Fruit fly (Drosophila melanogaster): ENCODE measurements around the gene CG13386.

Gene CG13386

dm6 chr2L:8395996-8396699 is 2.7 kb upstream of the CG13386 start, which contains the start of the genes Peritrophin-15a and CG13385:
Gene Peritrophin-15a (minus strand): TSS chr2L:8396096.
Gene CG13385 (plus strand): TSS chr2L:8396649.
- TF ChIP-seq fd59A (GFP tag; optimal IDR thresholded peaks at IDR 0.05) = no peak
- TF ChIP-seq CG8119 (GFP tag; IDR thresholded peaks at IDR 0.05) = no peak
- TF ChIP-seq CG6276 (GFP tag; optimal IDR thresholded peaks at IDR 0.05) = no peak
- TF ChIP-seq OdsH (GFP tag; optimal IDR thresholded peaks at IDR 0.05) = no peak
- no peak for TF ChIP-seq CG10631 (GFP tag; optimal IDR thresholded peaks at IDR 0.05)
- no peak for TF ChIP-seq CG10669 (GFP tag; optimal IDR thresholded peaks at IDR 0.05)

DNA sequence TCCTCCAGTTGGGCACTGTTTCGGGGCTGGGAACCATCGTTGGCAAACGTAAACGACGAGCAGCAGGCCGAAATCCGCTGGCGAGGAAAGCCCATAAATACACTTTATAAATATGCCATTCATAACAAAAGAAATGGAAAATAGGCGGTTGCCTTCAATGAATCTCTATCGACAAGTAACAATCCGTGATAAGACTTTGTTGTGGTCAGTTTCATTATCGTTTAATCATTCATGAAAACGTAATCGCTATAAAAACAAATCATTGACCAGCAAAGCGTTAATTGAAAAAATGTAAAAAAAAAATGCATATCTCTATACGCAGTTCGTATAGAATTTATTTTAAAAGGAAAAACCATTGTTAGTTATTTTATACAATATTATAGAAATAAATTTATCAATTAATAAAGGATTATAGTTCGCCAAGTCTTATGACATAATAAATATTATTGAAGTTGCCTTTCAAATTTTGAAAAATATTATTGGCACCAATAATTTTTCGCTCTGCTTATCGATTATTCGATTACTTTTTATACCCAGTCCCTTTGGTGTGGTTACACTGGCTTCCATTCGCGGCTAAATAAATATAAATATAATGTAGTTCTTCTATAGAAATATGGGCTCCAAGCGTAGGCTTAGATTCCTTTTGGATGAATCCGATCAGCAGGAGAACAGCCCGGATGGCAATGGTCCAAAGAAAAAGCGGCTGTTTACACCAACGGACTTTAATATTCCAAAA is 1.2 kb downstream of the CG13386 start, which contains the start of gene CG31898:
Gene CG31898, plus strand, starts transcription at position 559 of the 736 bp plus-strand sequence.
- TF ChIP-seq CG1621 (tag; optimal IDR thresholded peaks at IDR 0.05) (no peak), vri (GFP tag; optimal IDR thresholded peaks at IDR 0.05) (peak; percentile 87)

dm6 chr2L:8402928-8403285 is 4.1 kb downstream of the CG13386 start, which contains the start of gene fy:
Gene fy (minus strand): TSS chr2L:8403280.
- TF ChIP-seq CG3032 (tag; optimal IDR thresholded peaks at IDR 0.05) (no peak), Blimp-1 (GFP tag; optimal IDR thresholded peaks at IDR 0.05) (no peak), lz (GFP tag; optimal IDR thresholded peaks at IDR 0.05) (no peak), fd85E (GFP tag; optimal IDR thresholded peaks at IDR 0.05) (no peak), CG15336 (GFP tag; IDR thresholded peaks at IDR 0.05) (no peak), CG8632 (GFP tag; optimal IDR thresholded peaks at IDR 0.05) (no peak), Smox (GFP tag; optimal IDR thresholded peaks at IDR 0.05) (no peak), Ets21C (GFP tag; optimal IDR thresholded peaks at IDR 0.05) (no peak), CG10669 (GFP tag; optimal IDR thresholded peaks at IDR 0.05) (no peak), CG4318 (GFP tag; optimal IDR thresholded peaks at IDR 0.05) (no peak), cyc (GFP tag; optimal IDR thresholded peaks at IDR 0.05) (no peak), Eip78C (GFP tag) (no peak), CG9139 (GFP tag; optimal IDR thresholded peaks at IDR 0.05) (no peak), CG6808 (GFP tag; optimal IDR thresholded peaks at IDR 0.05) (no peak), CG6854 (GFP tag; optimal IDR thresholded peaks at IDR 0.05) (no peak), CG6276 (GFP tag; optimal IDR thresholded peaks at IDR 0.05) (no peak)

DNA sequence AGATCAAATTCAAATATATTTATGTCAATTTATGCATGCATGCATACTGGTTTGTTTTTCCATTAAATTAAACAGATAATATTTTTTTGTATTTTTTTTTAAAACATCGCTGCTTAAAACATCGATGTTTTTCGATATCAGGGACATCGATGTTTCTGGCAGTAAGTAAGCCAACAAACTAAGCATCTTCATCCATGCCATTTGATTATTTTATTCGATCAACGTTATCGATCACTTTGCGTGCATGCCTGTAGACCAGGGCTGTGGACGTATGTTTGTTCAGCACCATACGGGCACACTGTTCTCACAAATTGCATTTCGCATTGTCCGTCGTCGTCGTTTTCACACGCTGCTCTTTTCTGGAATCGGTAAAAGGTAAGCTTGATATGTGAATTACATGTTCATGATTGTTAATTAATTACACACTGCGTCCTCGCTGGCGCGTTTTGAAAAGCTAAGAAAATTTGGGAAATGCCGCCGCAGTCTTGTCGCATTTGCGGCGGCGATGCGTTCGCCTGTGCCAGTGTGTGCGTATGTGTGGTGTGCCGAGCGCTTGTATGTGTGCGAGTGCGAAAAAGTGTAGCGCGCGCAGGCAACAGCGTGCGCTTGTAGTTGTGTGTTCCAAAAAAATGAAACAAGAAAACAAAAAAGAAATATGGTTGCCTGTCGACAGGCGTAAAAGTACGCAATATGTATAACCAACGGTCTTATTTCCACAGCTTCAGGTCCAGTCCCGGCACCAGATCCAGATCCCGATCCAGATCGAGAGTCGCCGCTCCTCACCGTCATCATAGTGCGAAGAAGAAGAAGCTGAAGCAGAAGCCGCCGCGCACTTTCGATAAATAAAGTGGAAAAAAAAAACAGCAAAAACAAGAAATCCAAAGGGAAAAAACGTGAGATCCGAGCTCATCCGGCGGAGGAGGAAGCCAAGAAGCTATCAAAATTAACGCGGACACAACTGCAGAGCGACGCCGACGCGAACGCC is 4.8 kb downstream of the CG13386 start, which contains the start of gene emb:
Gene emb, plus strand, starts transcription at position 288 of the 985 bp plus-strand sequence.
- TF ChIP-seq CG6163 (GFP tag; IDR thresholded peaks at IDR 0.05) = peak; percentile 79
- TF ChIP-seq CG8632 (GFP tag; optimal IDR thresholded peaks at IDR 0.05) = no peak
- peak; percentile 50 for TF ChIP-seq Ets96B (tag; optimal IDR thresholded peaks at IDR 0.05)
- TF ChIP-seq eg (GFP tag; IDR thresholded peaks at IDR 0.05) = peak; percentile 76
- no peak for TF ChIP-seq CG9139 (GFP tag; optimal IDR thresholded peaks at IDR 0.05)
- no peak for TF ChIP-seq CG6276 (GFP tag; optimal IDR thresholded peaks at IDR 0.05)
- TF ChIP-seq Ets21C (GFP tag; optimal IDR thresholded peaks at IDR 0.05) = peak; percentile 37
- no peak for TF ChIP-seq Sox15 (GFP tag; optimal IDR thresholded peaks at IDR 0.05)
- peak; percentile 99 for TF ChIP-seq fkh (GFP tag; optimal IDR thresholded peaks at IDR 0.05)
- TF ChIP-seq CG8119 (GFP tag; IDR thresholded peaks at IDR 0.05) = peak; percentile 79
- peak; percentile 70 for TF ChIP-seq Sox14 (GFP tag; optimal IDR thresholded peaks at IDR 0.05)
- TF ChIP-seq CG8319 (GFP tag; optimal IDR thresholded peaks at IDR 0.05) = no peak
- peak; percentile 83 for TF ChIP-seq Eip78C (GFP tag)
- no peak for TF ChIP-seq fd59A (GFP tag; optimal IDR thresholded peaks at IDR 0.05)
- no peak for TF ChIP-seq CG7368 (GFP tag; optimal IDR thresholded peaks at IDR 0.05)
- peak; percentile 57 for TF ChIP-seq esn (GFP tag; optimal IDR thresholded peaks at IDR 0.05)
- TF ChIP-seq Eip75B (GFP tag; optimal IDR thresholded peaks at IDR 0.05) = no peak
- peak; percentile 76 for TF ChIP-seq CG6808 (GFP tag; optimal IDR thresholded peaks at IDR 0.05)
- no peak for TF ChIP-seq vri (GFP tag; optimal IDR thresholded peaks at IDR 0.05)
- no peak for TF ChIP-seq Sox102F (GFP tag; optimal IDR thresholded peaks at IDR 0.05)
- TF ChIP-seq Hr4 (GFP tag; optimal IDR thresholded peaks at IDR 0.05) = no peak
- TF ChIP-seq Smox (GFP tag; optimal IDR thresholded peaks at IDR 0.05) = no peak
- no peak for TF ChIP-seq spab (GFP tag; optimal IDR thresholded peaks at IDR 0.05)
- no peak for TF ChIP-seq achi (GFP tag; optimal IDR thresholded peaks at IDR 0.05)
- TF ChIP-seq CG6792 (GFP tag; optimal IDR thresholded peaks at IDR 0.05) = no peak
- no peak for TF ChIP-seq CG16779 (tag; optimal IDR thresholded peaks at IDR 0.05)
- peak; percentile 51 for TF ChIP-seq CG3032 (tag; optimal IDR thresholded peaks at IDR 0.05)
- TF ChIP-seq CG15336 (GFP tag; IDR thresholded peaks at IDR 0.05) = peak; percentile 62
- TF ChIP-seq Lpt (GFP tag; optimal IDR thresholded peaks at IDR 0.05) = no peak
